Worm (Caenorhabditis elegans): ENCODE data around the gene cpr-2.

ce11 chrV:16499006-16499405 is 34.9 kb downstream of the cpr-2 start, which contains the start of gene F36D3.1:
- TF ChIP-seq him-1 (tag; optimal IDR thresholded peaks at IDR 0.05) (no peak), dao-5 (tag; optimal IDR thresholded peaks at IDR 0.05) (no peak), W03F9.2 (tag; optimal IDR thresholded peaks at IDR 0.05) (no peak)
